Fruit fly (Drosophila melanogaster) whole organism, embryonic: ENCODE data around the gene CG43935.
A peak's percentile ranks its signal among the peaks of the same experiment; 100 is the strongest.

Experiments used
- CG10147 ChIP-seq: fragments of 200-800 bp; sonication (Bioruptor generic); optimal IDR thresholded peaks from 2 replicates; lab custom pipeline; 2019; ENCODE audit warnings: missing biosample characterization, mild to moderate bottlenecking, missing genetic modification characterization, moderate library complexity
- CG11093 ChIP-seq: fragments of 200-800 bp; sonication (Bioruptor generic); IDR thresholded peaks from 3 replicates; pipeline ENCODE4 v1.3.6; 2022; ENCODE audit warnings: missing biosample characterization, missing genetic modification characterization
- CG11504 ChIP-seq: fragments of 200-800 bp; sonication (Bioruptor generic); optimal IDR thresholded peaks from 3 replicates; lab custom pipeline; 2019; ENCODE audit warnings: missing biosample characterization, mild to moderate bottlenecking, missing genetic modification characterization, moderate library complexity
- CG12659 ChIP-seq: fragments of 200-800 bp; sonication (Bioruptor generic); optimal IDR thresholded peaks from 3 replicates; lab custom pipeline; 2017; ENCODE audit warnings: mild to moderate bottlenecking, missing biosample characterization, missing genetic modification reagents, missing genetic modification characterization
- CG15011 ChIP-seq: fragments of 200-800 bp; sonication (Bioruptor generic); optimal IDR thresholded peaks from 3 replicates; lab custom pipeline; 2018; ENCODE audit warnings: missing biosample characterization, mild to moderate bottlenecking, missing genetic modification characterization
- CG17612 ChIP-seq: fragments of 200-800 bp; sonication (Bioruptor generic); IDR thresholded peaks from 2 replicates; pipeline ENCODE4 v1.3.6; 2022; ENCODE audit warnings: missing biosample characterization, missing genetic modification characterization
- CG17912 ChIP-seq: fragments of 200-800 bp; sonication (Bioruptor generic); optimal IDR thresholded peaks from 2 replicates; lab custom pipeline; 2018; ENCODE audit warnings: missing biosample characterization, mild to moderate bottlenecking, missing genetic modification characterization
- CG2116 ChIP-seq: fragments of 200-800 bp; sonication (Bioruptor generic); optimal IDR thresholded peaks from 3 replicates; lab custom pipeline; 2018; ENCODE audit warnings: missing biosample characterization, mild to moderate bottlenecking, missing genetic modification characterization
- CG2120 ChIP-seq: fragments of 200-800 bp; sonication (Bioruptor generic); optimal IDR thresholded peaks from 3 replicates; lab custom pipeline; 2016; ENCODE audit warnings: missing biosample characterization, missing genetic modification characterization
- CG2875 ChIP-seq: fragments of 200-800 bp; sonication (Bioruptor generic); optimal IDR thresholded peaks from 2 replicates; lab custom pipeline; 2017; ENCODE audit warnings: missing biosample characterization, mild to moderate bottlenecking, missing genetic modification characterization, missing genetic modification reagents
- CG3163 ChIP-seq: fragments of 200-800 bp; sonication (Bioruptor generic); optimal IDR thresholded peaks from 3 replicates; lab custom pipeline; 2016; ENCODE audit warnings: missing biosample characterization, missing genetic modification characterization
- CG34422 ChIP-seq: fragments of 200-800 bp; sonication (Bioruptor generic); IDR thresholded peaks from 3 replicates; pipeline ENCODE4 v1.3.6; 2022; ENCODE audit warnings: missing biosample characterization, missing genetic modification characterization
- CG43689 ChIP-seq: fragments of 200-800 bp; sonication (Bioruptor generic); IDR thresholded peaks from 2 replicates; pipeline ENCODE4 v1.3.6; 2022; ENCODE audit warnings: missing biosample characterization, missing genetic modification characterization
- CG4617 ChIP-seq: fragments of 200-800 bp; sonication (Bioruptor generic); optimal IDR thresholded peaks from 3 replicates; lab custom pipeline; 2016; ENCODE audit warnings: missing biosample characterization, missing genetic modification characterization, borderline replicate concordance
- CG7928 ChIP-seq: fragments of 200-800 bp; sonication (Bioruptor generic); optimal IDR thresholded peaks from 2 replicates; lab custom pipeline; 2017; ENCODE audit warnings: missing biosample characterization, mild to moderate bottlenecking, missing genetic modification characterization
- CG7987 ChIP-seq: fragments of 200-800 bp; sonication (Bioruptor generic); optimal IDR thresholded peaks from 2 replicates; lab custom pipeline; 2018; ENCODE audit warnings: missing biosample characterization, mild to moderate bottlenecking, missing genetic modification characterization, moderate library complexity
- CG9876 ChIP-seq: fragments of 200-800 bp; sonication (Bioruptor generic); optimal IDR thresholded peaks from 2 replicates; lab custom pipeline; 2016; ENCODE audit warnings: missing biosample characterization, missing genetic modification characterization
- Dip2 ChIP-seq: fragments of 200-800 bp; sonication (Bioruptor generic); IDR thresholded peaks from 2 replicates; pipeline ENCODE4 v1.3.6; 2022; ENCODE audit warnings: missing biosample characterization, missing genetic modification characterization
- GATAe ChIP-seq: fragments of 200-800 bp; sonication (Bioruptor generic); conservative IDR thresholded peaks from 2 replicates; pipeline ENCODE4 v1.3.6; 2022; ENCODE audit warnings: missing biosample characterization, missing genetic modification characterization
- HHEX ChIP-seq: fragments of 200-800 bp; sonication (Bioruptor generic); optimal IDR thresholded peaks from 3 replicates; lab custom pipeline; 2017; ENCODE audit warnings: missing biosample characterization, mild to moderate bottlenecking, missing genetic modification characterization, missing genetic modification reagents
- Hsf ChIP-seq: fragments of 200-800 bp; sonication (Bioruptor generic); optimal IDR thresholded peaks from 3 replicates; lab custom pipeline; 2016; ENCODE audit warnings: missing biosample characterization, missing genetic modification characterization
- Meics ChIP-seq: fragments of 200-800 bp; sonication (Bioruptor generic); optimal IDR thresholded peaks from 2 replicates; lab custom pipeline; 2017; ENCODE audit warnings: missing biosample characterization, mild to moderate bottlenecking, missing genetic modification characterization
- NFAT ChIP-seq: fragments of 200-800 bp; sonication (Bioruptor generic); IDR thresholded peaks from 2 replicates; pipeline ENCODE4 v1.3.6; 2022; ENCODE audit warnings: missing biosample characterization, missing genetic modification characterization
- Nf-YB ChIP-seq: fragments of 200-800 bp; sonication (Bioruptor generic); optimal IDR thresholded peaks from 3 replicates; lab custom pipeline; 2019; ENCODE audit warnings: missing biosample characterization, mild to moderate bottlenecking, missing genetic modification characterization, moderate library complexity
- Opbp ChIP-seq: fragments of 200-800 bp; sonication (Bioruptor generic); IDR thresholded peaks from 3 replicates; pipeline ENCODE4 v1.3.6; 2022; ENCODE audit warnings: missing biosample characterization, missing genetic modification characterization; ENCODE audit not compliant: partially characterized antibody
- PHDP ChIP-seq: fragments of 200-800 bp; sonication (Bioruptor generic); optimal IDR thresholded peaks from 3 replicates; lab custom pipeline; 2018; ENCODE audit warnings: missing biosample characterization, mild to moderate bottlenecking, missing genetic modification characterization, moderate library complexity
- Rx ChIP-seq: fragments of 200-800 bp; sonication (Bioruptor generic); IDR thresholded peaks from 2 replicates; pipeline ENCODE4 v1.3.6; 2022; ENCODE audit warnings: missing biosample characterization, missing genetic modification characterization
- Ssrp ChIP-seq: fragments of 200-800 bp; sonication (Bioruptor generic); optimal IDR thresholded peaks from 2 replicates; lab custom pipeline; 2018; ENCODE audit warnings: missing biosample characterization, mild to moderate bottlenecking, missing genetic modification characterization, moderate library complexity
- Usf ChIP-seq: fragments of 200-800 bp; sonication (Bioruptor generic); optimal IDR thresholded peaks from 2 replicates; lab custom pipeline; 2017; ENCODE audit warnings: missing genotype, missing biosample characterization, missing genetic modification characterization
- YL-1 ChIP-seq: fragments of 200-800 bp; sonication (Bioruptor generic); optimal IDR thresholded peaks from 3 replicates; lab custom pipeline; 2017; ENCODE audit warnings: missing biosample characterization, mild to moderate bottlenecking, missing genetic modification characterization
- az2 ChIP-seq: fragments of 200-800 bp; sonication (Bioruptor generic); optimal IDR thresholded peaks from 3 replicates; lab custom pipeline; 2016; ENCODE audit warnings: missing biosample characterization, missing genetic modification characterization
- eve ChIP-seq, 2 experiments: fragments of >200 bp; optimal IDR thresholded peaks; 2 replicates each; lab custom pipeline; 2017; ENCODE audit warnings: missing biosample characterization in 2 of 2, missing genetic modification characterization in 2 of 2
- fd102C ChIP-seq: fragments of 200-800 bp; sonication (Bioruptor generic); optimal IDR thresholded peaks from 2 replicates; lab custom pipeline; 2018; ENCODE audit warnings: missing biosample characterization, mild to moderate bottlenecking, missing genetic modification characterization, moderate library complexity
- gfzf ChIP-seq: fragments of 200-800 bp; sonication (Bioruptor generic); optimal IDR thresholded peaks from 2 replicates; lab custom pipeline; 2016; ENCODE audit warnings: missing biosample characterization, mild to moderate bottlenecking, missing genetic modification characterization, moderate library complexity
- jing ChIP-seq: fragments of 200-800 bp; sonication (Bioruptor generic); optimal IDR thresholded peaks from 2 replicates; lab custom pipeline; 2018; ENCODE audit warnings: missing biosample characterization, mild to moderate bottlenecking, missing genetic modification characterization
- lbe ChIP-seq: fragments of 200-800 bp; sonication (Bioruptor generic); optimal IDR thresholded peaks from 2 replicates; lab custom pipeline; 2016; ENCODE audit warnings: missing biosample characterization, mild to moderate bottlenecking, missing genetic modification characterization
- lov ChIP-seq, 2 experiments: fragments of 200-800 bp in 1 of 2; fragments of >200 bp in 1 of 2; sonication (Bioruptor generic) in 1 of 2; IDR thresholded peaks in 1 of 2; optimal IDR thresholded peaks in 1 of 2; 2 replicates in 1 of 2; 3 replicates in 1 of 2; pipeline versions ENCODE4 v1.3.6 to Lab custom; 2017 to 2022; ENCODE audit warnings: missing biosample characterization in 1 of 2, missing genetic modification characterization in 1 of 2
- mam ChIP-seq: fragments of 200-800 bp; sonication (Bioruptor generic); optimal IDR thresholded peaks from 3 replicates; lab custom pipeline; 2016; ENCODE audit warnings: missing biosample characterization, missing genetic modification characterization
- p53 ChIP-seq: fragments of 200-800 bp; sonication (Bioruptor generic); optimal IDR thresholded peaks from 2 replicates; lab custom pipeline; 2016; ENCODE audit warnings: missing biosample characterization, missing genetic modification characterization
- prd ChIP-seq, 3 experiments: fragments of >200 bp in 2 of 3; fragments of 200-800 bp in 1 of 3; sonication (Bioruptor generic) in 1 of 3; optimal IDR thresholded peaks in 2 of 3; IDR thresholded peaks in 1 of 3; 2 replicates in 2 of 3; 3 replicates in 1 of 3; pipeline versions ENCODE4 v1.3.6 to Lab custom; 2017 to 2022; ENCODE audit warnings: missing biosample characterization in 1 of 3, missing genetic modification characterization in 1 of 3
- sens-2 ChIP-seq: fragments of 200-800 bp; sonication (Bioruptor generic); IDR thresholded peaks from 2 replicates; pipeline ENCODE4 v1.3.6; 2022; ENCODE audit warnings: missing biosample characterization, missing genetic modification characterization
- slou ChIP-seq: fragments of 200-800 bp; sonication (Bioruptor generic); optimal IDR thresholded peaks from 3 replicates; lab custom pipeline; 2016; ENCODE audit warnings: missing biosample characterization, missing genetic modification characterization
- unpg ChIP-seq: fragments of 200-800 bp; sonication (Bioruptor generic); optimal IDR thresholded peaks from 3 replicates; lab custom pipeline; 2018; ENCODE audit warnings: missing biosample characterization, mild to moderate bottlenecking, missing genetic modification characterization, moderate library complexity
- usp ChIP-seq: fragments of >200 bp; optimal IDR thresholded peaks from 2 replicates; lab custom pipeline; 2017; ENCODE audit warnings: missing biosample characterization, missing genetic modification characterization
- vfl ChIP-seq: fragments of 200-800 bp; sonication (Bioruptor generic); optimal IDR thresholded peaks from 2 replicates; lab custom pipeline; 2016; ENCODE audit warnings: missing biosample characterization, missing genetic modification characterization
- vnd ChIP-seq: fragments of 200-800 bp; sonication (Bioruptor generic); IDR thresholded peaks from 3 replicates; pipeline ENCODE4 v1.3.6; 2022; ENCODE audit warnings: missing biosample characterization, missing genetic modification characterization; ENCODE audit not compliant: partially characterized antibody
- zf30C ChIP-seq: fragments of 200-800 bp; sonication (Bioruptor generic); optimal IDR thresholded peaks from 3 replicates; lab custom pipeline; 2018; ENCODE audit warnings: missing biosample characterization, mild to moderate bottlenecking, missing genetic modification characterization

The CG43935 gene

dm6 chr3R:27111784-27112602 lies 46.8 kb downstream of the CG43935 start, which contains the start of the genes gb and CG5815 (continued):
- TF ChIP-seq Meics, result peak; percentile 91
- TF ChIP-seq CG2120 (GFP tag; lab: Kevin White, UChicago), result peak; percentile 96
- TF ChIP-seq Ssrp (tag; lab: Kevin White, UChicago), result peak; percentile 87
- TF ChIP-seq lbe (GFP tag; lab: Kevin White, UChicago), result peak; percentile 90
- peak; percentile 73 for TF ChIP-seq Nf-YB
- peak; percentile 92 for TF ChIP-seq PHDP (tag; lab: Kevin White, UChicago)
- TF ChIP-seq CG11093 (GFP tag; lab: Robert Waterston, UW), result peak; percentile 73
- TF ChIP-seq zf30C (GFP tag; lab: Kevin White, UChicago), result no peak
- peak; percentile 93 for TF ChIP-seq YL-1 (GFP tag; lab: Kevin White, UChicago)
- TF ChIP-seq CG43689, result peak; percentile 64
- peak; percentile 92 for TF ChIP-seq az2 (GFP tag; lab: Kevin White, UChicago)
- peak; percentile 88 for TF ChIP-seq CG7987
- peak; percentile 90 for TF ChIP-seq CG11504 (tag; lab: Kevin White, UChicago)
- no peak; the same call in 1 of the 2 replicates for TF ChIP-seq Dip2
- peak; percentile 70 for TF ChIP-seq CG4617 (GFP tag; lab: Kevin White, UChicago)
- peak; percentile 89 for TF ChIP-seq unpg (GFP tag; lab: Kevin White, UChicago)
- peak; percentile 92 for TF ChIP-seq CG2116
- TF ChIP-seq lov (optimal IDR thresholded peaks at IDR 0.05; lab: Kevin White, UChicago), result no peak
- TF ChIP-seq lov (GFP tag; IDR thresholded peaks at IDR 0.05; lab: Robert Waterston, UW), result peak; percentile 20; the same call in 1 of the 3 replicates
- peak; percentile 84 for TF ChIP-seq mam (GFP tag; lab: Kevin White, UChicago)
- TF ChIP-seq sens-2, result peak; percentile 73; the same call in 1 of the 2 replicates
- peak; percentile 86 for TF ChIP-seq Opbp (GFP tag; lab: Robert Waterston, UW)
- peak; percentile 86 for TF ChIP-seq Rx
- peak; percentile 96 for TF ChIP-seq vnd (GFP tag; lab: Robert Waterston, UW)
- TF ChIP-seq CG7928 (GFP tag; lab: Kevin White, UChicago), result peak; percentile 74
- peak; percentile 91 for TF ChIP-seq Hsf (GFP tag; lab: Kevin White, UChicago)
- TF ChIP-seq vfl (GFP tag; lab: Kevin White, UChicago), result peak; percentile 91
- TF ChIP-seq jing (GFP tag; lab: Kevin White, UChicago), result peak; percentile 76
- no peak for TF ChIP-seq eve (GFP tag; optimal IDR thresholded peaks at IDR 0.05; lab: Kevin White, UChicago)
- TF ChIP-seq CG3163 (GFP tag; lab: Kevin White, UChicago), result peak; percentile 20
- TF ChIP-seq HHEX (GFP tag; lab: Kevin White, UChicago), result peak; percentile 89
- TF ChIP-seq CG34422 (GFP tag; lab: Robert Waterston, UW), result peak; percentile 72
- TF ChIP-seq usp (GFP tag; lab: Kevin White, UChicago), result no peak
- TF ChIP-seq CG9876 (GFP tag; lab: Kevin White, UChicago), result peak; percentile 23
- peak; percentile 90 for TF ChIP-seq NFAT (GFP tag; lab: Robert Waterston, UW)
- peak; percentile 90 for TF ChIP-seq CG10147 (GFP tag; lab: Kevin White, UChicago)
- TF ChIP-seq CG17612 (GFP tag; lab: Robert Waterston, UW), result peak; percentile 63; the same call in 1 of the 2 replicates
- peak; percentile 81 for TF ChIP-seq CG2875 (GFP tag; lab: Kevin White, UChicago)
- TF ChIP-seq slou (GFP tag; lab: Kevin White, UChicago), result peak; percentile 78
- no peak for TF ChIP-seq p53
- TF ChIP-seq CG15011, result peak; percentile 76
- no peak for TF ChIP-seq fd102C (GFP tag; lab: Kevin White, UChicago)
- TF ChIP-seq CG17912, result peak; percentile 66
- peak; percentile 96 for TF ChIP-seq CG12659
- TF ChIP-seq gfzf (GFP tag; lab: Kevin White, UChicago), result peak; percentile 69
- TF ChIP-seq Usf (GFP tag; lab: Kevin White, UChicago), result peak; percentile 89
- no peak for TF ChIP-seq prd (optimal IDR thresholded peaks at IDR 0.05; lab: Kevin White, UChicago)
- peak; percentile 95 for TF ChIP-seq prd (GFP tag; IDR thresholded peaks at IDR 0.05; lab: Robert Waterston, UW)
- TF ChIP-seq GATAe, result peak; percentile 60
